Fruit fly (Drosophila melanogaster) whole organism, embryonic: ENCODE data around the gene CG12016.

Source experiments
- Aef1 ChIP-seq: fragments of 200-800 bp; sonication (Bioruptor generic); IDR thresholded peaks from 3 replicates; pipeline ENCODE4 v1.3.6; 2022; ENCODE audit warnings: missing biosample characterization, missing genetic modification characterization
- CG11085 ChIP-seq: fragments of 200-800 bp; sonication (Bioruptor generic); IDR thresholded peaks from 2 replicates; pipeline ENCODE4 v1.3.6; 2022; ENCODE audit warnings: missing biosample characterization, missing genetic modification characterization
- CG11093 ChIP-seq: fragments of 200-800 bp; sonication (Bioruptor generic); IDR thresholded peaks from 3 replicates; pipeline ENCODE4 v1.3.6; 2022; ENCODE audit warnings: missing biosample characterization, missing genetic modification characterization
- CG11560 ChIP-seq: fragments of 200-800 bp; sonication (Bioruptor generic); IDR thresholded peaks from 3 replicates; pipeline ENCODE4 v1.3.6; 2022; ENCODE audit warnings: missing biosample characterization, missing genetic modification characterization
- CG14710 ChIP-seq: fragments of 200-800 bp; sonication (Bioruptor generic); optimal IDR thresholded peaks from 3 replicates; lab custom pipeline; 2019; ENCODE audit warnings: missing biosample characterization, mild to moderate bottlenecking, missing genetic modification characterization, moderate library complexity
- CG14860 ChIP-seq: fragments of 200-800 bp; sonication (Bioruptor generic); IDR thresholded peaks from 3 replicates; pipeline ENCODE4 v1.3.6; 2022; ENCODE audit warnings: missing biosample characterization, missing genetic modification characterization; ENCODE audit not compliant: partially characterized antibody
- CG1603 ChIP-seq: fragments of 200-800 bp; sonication (Bioruptor generic); optimal IDR thresholded peaks from 2 replicates; lab custom pipeline; 2019; ENCODE audit warnings: missing biosample characterization, mild to moderate bottlenecking, missing genetic modification characterization, moderate library complexity
- CG17361 ChIP-seq: fragments of 200-800 bp; sonication (Bioruptor generic); IDR thresholded peaks from 3 replicates; pipeline ENCODE4 v1.3.6; 2022; ENCODE audit warnings: missing biosample characterization, missing genetic modification characterization
- CG1832 ChIP-seq: fragments of 200-800 bp; sonication (Bioruptor generic); optimal IDR thresholded peaks from 2 replicates; lab custom pipeline; 2017; ENCODE audit warnings: missing biosample characterization, mild to moderate bottlenecking, missing genetic modification characterization, inconsistent platforms
- CG2199 ChIP-seq: fragments of 200-800 bp; sonication (Bioruptor generic); IDR thresholded peaks from 3 replicates; pipeline ENCODE4 v1.3.6; 2022; ENCODE audit warnings: missing biosample characterization, missing genetic modification characterization
- CG30431 ChIP-seq: fragments of 200-800 bp; sonication (Bioruptor generic); optimal IDR thresholded peaks from 2 replicates; lab custom pipeline; 2017; ENCODE audit warnings: missing biosample characterization, missing genetic modification characterization
- CG3163 ChIP-seq: fragments of 200-800 bp; sonication (Bioruptor generic); optimal IDR thresholded peaks from 3 replicates; lab custom pipeline; 2016; ENCODE audit warnings: missing biosample characterization, missing genetic modification characterization
- CG4360 ChIP-seq: fragments of 200-800 bp; sonication (Bioruptor generic); IDR thresholded peaks from 2 replicates; pipeline ENCODE4 v1.3.6; 2022; ENCODE audit warnings: missing biosample characterization, missing genetic modification characterization
- CG6654 ChIP-seq: fragments of 200-800 bp; sonication (Bioruptor generic); optimal IDR thresholded peaks from 2 replicates; lab custom pipeline; 2017; ENCODE audit warnings: missing biosample characterization, mild to moderate bottlenecking, missing genetic modification characterization
- CG6689 ChIP-seq: fragments of 200-800 bp; sonication (Bioruptor generic); IDR thresholded peaks from 2 replicates; pipeline ENCODE4 v1.3.6; 2022; ENCODE audit warnings: missing biosample characterization, missing genetic modification characterization
- CG6765 ChIP-seq: fragments of 200-800 bp; sonication (Bioruptor generic); optimal IDR thresholded peaks from 3 replicates; lab custom pipeline; 2017; ENCODE audit warnings: missing biosample characterization, mild to moderate bottlenecking, missing genetic modification characterization
- CG7372 ChIP-seq: fragments of 200-800 bp; sonication (Bioruptor generic); IDR thresholded peaks from 2 replicates; pipeline ENCODE4 v1.3.6; 2022; ENCODE audit warnings: missing biosample characterization, missing genetic modification characterization
- CG8924 ChIP-seq: fragments of 200-800 bp; optimal IDR thresholded peaks from 3 replicates; lab custom pipeline; 2019; ENCODE audit warnings: missing biosample characterization, mild to moderate bottlenecking, missing genetic modification characterization, moderate library complexity
- ERR ChIP-seq: fragments of 200-800 bp; sonication (Bioruptor generic); optimal IDR thresholded peaks from 2 replicates; lab custom pipeline; 2016; ENCODE audit warnings: missing biosample characterization, missing genetic modification characterization
- Elba2 ChIP-seq: fragments of 200-800 bp; sonication (Bioruptor generic); optimal IDR thresholded peaks from 3 replicates; lab custom pipeline; 2016; ENCODE audit warnings: missing biosample characterization, missing genetic modification characterization
- Hey ChIP-seq: fragments of 200-800 bp; sonication (Bioruptor generic); optimal IDR thresholded peaks from 3 replicates; lab custom pipeline; 2018; ENCODE audit warnings: missing biosample characterization, mild to moderate bottlenecking, missing genetic modification characterization
- Hr3 ChIP-seq: fragments of 200-800 bp; sonication (Bioruptor generic); optimal IDR thresholded peaks from 3 replicates; lab custom pipeline; 2016; ENCODE audit warnings: missing biosample characterization, missing genetic modification characterization
- Lhr ChIP-seq: fragments of 200-800 bp; sonication (Bioruptor generic); optimal IDR thresholded peaks from 3 replicates; lab custom pipeline; 2017; ENCODE audit warnings: mild to moderate bottlenecking, missing biosample characterization, missing genetic modification reagents, missing genetic modification characterization
- MBD-R2 ChIP-seq: fragments of 200-800 bp; sonication (Bioruptor generic); IDR thresholded peaks from 2 replicates; pipeline ENCODE4 v1.3.6; 2022; ENCODE audit warnings: missing biosample characterization, missing genetic modification characterization
- NC2β ChIP-seq: fragments of 200-800 bp; sonication (Bioruptor generic); optimal IDR thresholded peaks from 2 replicates; lab custom pipeline; 2016; ENCODE audit warnings: missing biosample characterization, missing genetic modification characterization
- Nf-YA ChIP-seq: fragments of 200-800 bp; sonication (Bioruptor generic); IDR thresholded peaks from 2 replicates; pipeline ENCODE4 v1.3.6; 2022; ENCODE audit warnings: missing biosample characterization, missing genetic modification characterization
- Nf-YB ChIP-seq: fragments of 200-800 bp; sonication (Bioruptor generic); optimal IDR thresholded peaks from 3 replicates; lab custom pipeline; 2019; ENCODE audit warnings: missing biosample characterization, mild to moderate bottlenecking, missing genetic modification characterization, moderate library complexity
- PHDP ChIP-seq: fragments of 200-800 bp; sonication (Bioruptor generic); optimal IDR thresholded peaks from 3 replicates; lab custom pipeline; 2018; ENCODE audit warnings: missing biosample characterization, mild to moderate bottlenecking, missing genetic modification characterization, moderate library complexity
- Ssrp ChIP-seq: fragments of 200-800 bp; sonication (Bioruptor generic); optimal IDR thresholded peaks from 2 replicates; lab custom pipeline; 2018; ENCODE audit warnings: missing biosample characterization, mild to moderate bottlenecking, missing genetic modification characterization, moderate library complexity
- Taf1 ChIP-seq: fragments of 200-800 bp; sonication (Bioruptor generic); IDR thresholded peaks from 2 replicates; pipeline ENCODE4 v1.3.6; 2022; ENCODE audit warnings: missing biosample characterization, missing genetic modification characterization
- Tbp ChIP-seq: fragments of >200 bp; optimal IDR thresholded peaks from 2 replicates; lab custom pipeline; 2018; ENCODE audit warnings: missing biosample characterization, missing genetic modification characterization
- Xrp1 ChIP-seq: fragments of 200-800 bp; sonication (Bioruptor generic); IDR thresholded peaks from 2 replicates; pipeline ENCODE4 v1.3.6; 2022; ENCODE audit warnings: missing biosample characterization, missing genetic modification characterization
- YL-1 ChIP-seq: fragments of 200-800 bp; sonication (Bioruptor generic); optimal IDR thresholded peaks from 3 replicates; lab custom pipeline; 2017; ENCODE audit warnings: missing biosample characterization, mild to moderate bottlenecking, missing genetic modification characterization
- amos ChIP-seq: fragments of 200-800 bp; sonication (Bioruptor generic); IDR thresholded peaks from 2 replicates; pipeline ENCODE4 v1.3.6; 2022; ENCODE audit warnings: missing biosample characterization, missing genetic modification characterization; ENCODE audit not compliant: partially characterized antibody
- bsh ChIP-seq, 2 experiments: fragments of 200-800 bp; sonication (Bioruptor generic); optimal IDR thresholded peaks; 2 replicates each; lab custom pipeline; 2017 to 2018; ENCODE audit warnings: mild to moderate bottlenecking in 2 of 2, missing biosample characterization in 2 of 2, missing genetic modification characterization in 2 of 2, moderate library complexity in 1 of 2
- cas ChIP-seq: fragments of 200-800 bp; sonication (Bioruptor generic); IDR thresholded peaks from 2 replicates; pipeline ENCODE4 v1.3.6; 2022; ENCODE audit warnings: missing biosample characterization, missing genetic modification characterization
- chif ChIP-seq, 2 experiments: fragments of 200-800 bp; sonication (Bioruptor generic); optimal IDR thresholded peaks; 3 replicates each; lab custom pipeline; 2016; ENCODE audit warnings: missing biosample characterization in 2 of 2, missing genetic modification characterization in 2 of 2
- chinmo ChIP-seq: fragments of 200-800 bp; sonication (Bioruptor generic); IDR thresholded peaks from 4 replicates; pipeline ENCODE4 v1.3.6; 2022; ENCODE audit warnings: missing biosample characterization, missing genetic modification characterization; ENCODE audit not compliant: partially characterized antibody
- da ChIP-seq: fragments of 200-800 bp; sonication (Bioruptor generic); optimal IDR thresholded peaks from 2 replicates; lab custom pipeline; 2016; ENCODE audit warnings: missing biosample characterization, missing genetic modification characterization
- fd102C ChIP-seq: fragments of 200-800 bp; sonication (Bioruptor generic); optimal IDR thresholded peaks from 2 replicates; lab custom pipeline; 2018; ENCODE audit warnings: missing biosample characterization, mild to moderate bottlenecking, missing genetic modification characterization, moderate library complexity
- insv ChIP-seq, 2 experiments: fragments of 200-800 bp; sonication (Bioruptor generic); optimal IDR thresholded peaks; 3 replicates each; lab custom pipeline; 2016 to 2018; ENCODE audit warnings: missing biosample characterization in 2 of 2, missing genetic modification characterization in 2 of 2
- jing ChIP-seq: fragments of 200-800 bp; sonication (Bioruptor generic); optimal IDR thresholded peaks from 2 replicates; lab custom pipeline; 2018; ENCODE audit warnings: missing biosample characterization, mild to moderate bottlenecking, missing genetic modification characterization
- lab ChIP-seq: fragments of 200-800 bp; sonication (Bioruptor generic); optimal IDR thresholded peaks from 3 replicates; lab custom pipeline; 2017; ENCODE audit warnings: missing biosample characterization, missing genetic modification characterization, mild to moderate bottlenecking, moderate library complexity, missing genetic modification reagents
- lov ChIP-seq, 2 experiments: fragments of 200-800 bp in 1 of 2; fragments of >200 bp in 1 of 2; sonication (Bioruptor generic) in 1 of 2; IDR thresholded peaks in 1 of 2; optimal IDR thresholded peaks in 1 of 2; 2 replicates in 1 of 2; 3 replicates in 1 of 2; pipeline versions ENCODE4 v1.3.6 to Lab custom; 2017 to 2022; ENCODE audit warnings: missing biosample characterization in 1 of 2, missing genetic modification characterization in 1 of 2
- nmo ChIP-seq: fragments of 200-800 bp; sonication (Bioruptor generic); optimal IDR thresholded peaks from 2 replicates; lab custom pipeline; 2018; ENCODE audit warnings: missing biosample characterization, mild to moderate bottlenecking, missing genetic modification characterization, moderate library complexity
- nom ChIP-seq: fragments of 200-800 bp; sonication (Bioruptor generic); optimal IDR thresholded peaks from 2 replicates; lab custom pipeline; 2017; ENCODE audit warnings: missing biosample characterization, missing genetic modification characterization, mild to moderate bottlenecking, moderate library complexity, missing genetic modification reagents
- pho ChIP-seq: fragments of 200-800 bp; sonication (Bioruptor generic); optimal IDR thresholded peaks from 2 replicates; lab custom pipeline; 2016; ENCODE audit warnings: missing biosample characterization, missing genetic modification characterization
- pita ChIP-seq: fragments of 200-800 bp; sonication (Bioruptor generic); optimal IDR thresholded peaks from 2 replicates; lab custom pipeline; 2017; ENCODE audit warnings: missing biosample characterization, mild to moderate bottlenecking, missing genetic modification characterization
- sim ChIP-seq: fragments of 200-800 bp; sonication (Bioruptor generic); IDR thresholded peaks from 2 replicates; pipeline ENCODE4 v1.3.6; 2022; ENCODE audit warnings: missing biosample characterization, missing genetic modification characterization
- yki ChIP-seq: fragments of >200 bp; optimal IDR thresholded peaks from 3 replicates; lab custom pipeline; 2018

CG12016 gene

DNA sequence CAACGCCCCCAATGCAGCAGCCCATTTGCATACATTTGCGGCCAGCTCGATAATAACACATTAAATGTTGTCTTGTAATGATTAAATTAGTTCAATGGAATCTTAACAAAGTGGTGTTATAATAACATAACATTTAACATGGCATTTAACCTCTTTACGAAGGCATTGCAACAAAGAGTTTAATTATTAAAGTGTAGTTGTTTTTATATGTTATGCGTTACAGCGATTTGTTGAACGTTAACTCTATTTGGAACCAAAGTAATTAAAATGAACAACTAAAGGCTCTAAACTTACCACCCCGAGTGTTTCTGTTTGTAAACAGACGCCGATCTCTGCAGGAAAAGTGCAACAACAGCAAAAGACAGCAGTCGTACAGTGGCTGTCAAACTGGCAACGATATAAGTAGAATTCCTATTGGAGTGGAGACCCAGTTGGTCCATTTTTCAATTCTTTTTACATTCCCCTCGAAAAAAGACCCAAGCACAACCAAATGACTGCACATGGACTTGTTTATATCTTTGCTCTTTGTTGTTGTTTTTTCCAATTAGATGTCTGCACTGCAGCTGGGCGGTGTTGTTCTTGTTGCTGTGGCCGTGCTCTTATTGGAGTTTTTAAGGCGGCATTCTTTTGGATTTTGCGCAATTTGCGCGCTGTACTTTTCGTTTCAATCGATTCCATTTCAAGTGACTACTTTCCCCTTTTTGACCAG lies 19.7 kb downstream of the CG12016 start (continued):
- TF ChIP-seq Taf1 (GFP tag; lab: Robert Waterston, UW) (no peak), chinmo (no peak), CG4360 (peak; percentile 92), Nf-YB (GFP tag; lab: Kevin White, UChicago) (no peak), amos (no peak), ERR (GFP tag; lab: Kevin White, UChicago) (no peak), CG11560 (tag; lab: Robert Waterston, UW) (no peak), CG6765 (no peak), insv (GFP tag; optimal IDR thresholded peaks at IDR 0.05; lab: Kevin White, UChicago) (peak; percentile 97 to 99), Ssrp (tag; lab: Kevin White, UChicago) (peak; percentile 39), CG11085 (GFP tag; lab: Robert Waterston, UW) (no peak), sim (GFP tag; lab: Robert Waterston, UW) (no peak), Lhr (GFP tag; lab: Kevin White, UChicago) (no peak), lov (optimal IDR thresholded peaks at IDR 0.05; lab: Kevin White, UChicago) (no peak), lov (GFP tag; IDR thresholded peaks at IDR 0.05; lab: Robert Waterston, UW) (no peak), da (GFP tag; lab: Kevin White, UChicago) (no peak), nmo (GFP tag; lab: Kevin White, UChicago) (peak; percentile 38), bsh (GFP tag; optimal IDR thresholded peaks at IDR 0.05; lab: Kevin White, UChicago) (peak; percentile 54 to 60), jing (no peak), Xrp1 (GFP tag; lab: Robert Waterston, UW) (no peak), NC2β (GFP tag; lab: Kevin White, UChicago) (no peak), CG8924 (tag; lab: Kevin White, UChicago) (no peak), CG17361 (GFP tag; lab: Robert Waterston, UW) (no peak), CG6689 (GFP tag; lab: Robert Waterston, UW) (0 out of 2 replicates have a peak, but pooled peaks have one; percentile 18), Hey (tag; lab: Kevin White, UChicago) (no peak), CG14860 (GFP tag; lab: Robert Waterston, UW) (no peak), fd102C (GFP tag; lab: Kevin White, UChicago) (no peak), pita (GFP tag; lab: Kevin White, UChicago) (no peak), Tbp (GFP tag; lab: Kevin White, UChicago) (no peak), CG7372 (no peak), CG3163 (GFP tag; lab: Kevin White, UChicago) (no peak), YL-1 (GFP tag; lab: Kevin White, UChicago) (no peak), CG1832 (GFP tag; lab: Kevin White, UChicago) (no peak), MBD-R2 (GFP tag; lab: Robert Waterston, UW) (no peak), chif (GFP tag; optimal IDR thresholded peaks at IDR 0.05; lab: Kevin White, UChicago) (no peak), pho (GFP tag; lab: Kevin White, UChicago) (no peak), CG14710 (tag; lab: Kevin White, UChicago) (peak; percentile 28), CG1603 (tag; lab: Kevin White, UChicago) (peak; percentile 16), CG30431 (GFP tag; lab: Kevin White, UChicago) (no peak), CG11093 (GFP tag; lab: Robert Waterston, UW) (no peak), Hr3 (no peak), lab (GFP tag; lab: Kevin White, UChicago) (no peak), PHDP (tag; lab: Kevin White, UChicago) (peak; percentile 6), nom (peak; percentile 16), Aef1 (GFP tag; lab: Robert Waterston, UW) (no peak), CG6654 (GFP tag; lab: Kevin White, UChicago) (peak; percentile 93), CG2199 (GFP tag; lab: Robert Waterston, UW) (0 out of 3 replicates have a peak, but pooled peaks have one; percentile 41), yki (no peak), Nf-YA (GFP tag; lab: Robert Waterston, UW) (no peak), cas (GFP tag; lab: Robert Waterston, UW) (no peak), Elba2 (peak; percentile 91)
